Worm (Caenorhabditis elegans): Measurements from ENCODE around the gene F47B8.8.

The F47B8.8 gene

ce11 chrV:14333116-14333515, 1.6 kb downstream of the F47B8.8 start, which contains the start of gene srm-4:
Gene srm-4, plus strand, starts transcription at chrV:14333416.
- TF ChIP-seq W03F9.2 (tag; optimal IDR thresholded peaks at IDR 0.05) (no peak), him-1 (tag; optimal IDR thresholded peaks at IDR 0.05) (no peak), dao-5 (tag; optimal IDR thresholded peaks at IDR 0.05) (no peak)

ce11 chrV:14334901-14335300, 3.4 kb downstream of the F47B8.8 start, which contains the start of gene srm-5:
Gene srm-5, plus strand, starts transcription at chrV:14335201.
- TF ChIP-seq W03F9.2 (tag; optimal IDR thresholded peaks at IDR 0.05) (no peak), dao-5 (tag; optimal IDR thresholded peaks at IDR 0.05) (no peak), him-1 (tag; optimal IDR thresholded peaks at IDR 0.05) (no peak)

ce11 chrV:14336655-14337054, 5.1 kb downstream of the F47B8.8 start, which contains the start of gene srm-6:
Gene srm-6, plus strand, starts transcription at chrV:14336955.
- TF ChIP-seq W03F9.2 (tag; optimal IDR thresholded peaks at IDR 0.05): no peak
- TF ChIP-seq dao-5 (tag; optimal IDR thresholded peaks at IDR 0.05): no peak
- no peak for TF ChIP-seq him-1 (tag; optimal IDR thresholded peaks at IDR 0.05)

- TF ChIP-seq him-1 (tag; optimal IDR thresholded peaks at IDR 0.05): no peak
- no peak for TF ChIP-seq dao-5 (tag; optimal IDR thresholded peaks at IDR 0.05)
- no peak for TF ChIP-seq W03F9.2 (tag; optimal IDR thresholded peaks at IDR 0.05)
Observed at ce11 chrV:14341672-14342071, 10.1 kb downstream of the F47B8.8 start, which contains the start of gene F47B8.10. Gene F47B8.10, plus strand, starts transcription at chrV:14341972.

- TF ChIP-seq W03F9.2 (tag; optimal IDR thresholded peaks at IDR 0.05): peak; percentile 97
- TF ChIP-seq him-1 (tag; optimal IDR thresholded peaks at IDR 0.05): peak; percentile 59
- no peak for TF ChIP-seq dao-5 (tag; optimal IDR thresholded peaks at IDR 0.05)
Observed at ce11 chrV:14347234-14347826, 15.8 kb downstream of the F47B8.8 start, which contains the start of gene cept-2. Gene cept-2, plus strand, starts transcription at chrV:14347766.

- TF ChIP-seq him-1 (tag; optimal IDR thresholded peaks at IDR 0.05) (no peak), W03F9.2 (tag; optimal IDR thresholded peaks at IDR 0.05) (no peak), dao-5 (tag; optimal IDR thresholded peaks at IDR 0.05) (no peak)
Observed at ce11 chrV:14350498-14350897, 19.0 kb downstream of the F47B8.8 start.

- TF ChIP-seq dao-5 (tag; optimal IDR thresholded peaks at IDR 0.05) (no peak), him-1 (tag; optimal IDR thresholded peaks at IDR 0.05) (peak; percentile 50), W03F9.2 (tag; optimal IDR thresholded peaks at IDR 0.05) (peak; percentile 67)
Observed at ce11 chrV:14350949-14351348, 19.4 kb downstream of the F47B8.8 start.

ce11 chrV:14351629-14352028, 20.1 kb downstream of the F47B8.8 start, which contains the start of gene vha-13:
Gene vha-13, plus strand, starts transcription at chrV:14351709.
- TF ChIP-seq dao-5 (tag; optimal IDR thresholded peaks at IDR 0.05) (no peak), W03F9.2 (tag; optimal IDR thresholded peaks at IDR 0.05) (no peak), him-1 (tag; optimal IDR thresholded peaks at IDR 0.05) (no peak)

ce11 chrV:14352032-14352431, 20.5 kb downstream of the F47B8.8 start:
- TF ChIP-seq him-1 (tag; optimal IDR thresholded peaks at IDR 0.05) (no peak), W03F9.2 (tag; optimal IDR thresholded peaks at IDR 0.05) (no peak), dao-5 (tag; optimal IDR thresholded peaks at IDR 0.05) (no peak)

- TF ChIP-seq W03F9.2 (tag; optimal IDR thresholded peaks at IDR 0.05): no peak
- TF ChIP-seq dao-5 (tag; optimal IDR thresholded peaks at IDR 0.05): peak; percentile 71
Observed at ce11 chrV:14354258-14354877, 22.8 kb downstream of the F47B8.8 start, which contains the start of gene Y49A3A.3. Gene Y49A3A.3, plus strand, starts transcription at chrV:14354410.

- TF ChIP-seq him-1 (tag; optimal IDR thresholded peaks at IDR 0.05) (peak; percentile 53), dao-5 (tag; optimal IDR thresholded peaks at IDR 0.05) (no peak), W03F9.2 (tag; optimal IDR thresholded peaks at IDR 0.05) (peak; percentile 89)
Observed at ce11 chrV:14355738-14356368, 24.3 kb downstream of the F47B8.8 start, which contains the start of gene cyn-1. Gene cyn-1, plus strand, starts transcription at chrV:14356076.

- TF ChIP-seq W03F9.2 (tag; optimal IDR thresholded peaks at IDR 0.05) (no peak), him-1 (tag; optimal IDR thresholded peaks at IDR 0.05) (no peak), dao-5 (tag; optimal IDR thresholded peaks at IDR 0.05) (no peak)
Observed at ce11 chrV:14358577-14358976, 27.0 kb downstream of the F47B8.8 start, which contains the start of gene Y49A3A.4. Gene Y49A3A.4, minus strand, starts transcription at chrV:14358890.

ce11 chrV:14361973-14362372, 30.4 kb downstream of the F47B8.8 start:
- TF ChIP-seq W03F9.2 (tag; optimal IDR thresholded peaks at IDR 0.05): no peak
- no peak for TF ChIP-seq him-1 (tag; optimal IDR thresholded peaks at IDR 0.05)
- TF ChIP-seq dao-5 (tag; optimal IDR thresholded peaks at IDR 0.05): no peak
